Worm (Caenorhabditis elegans) whole organism, L1 larva: Measurements from ENCODE around the gene cyp-33E1.

ENCODE experiments used
- F16B12.6 ChIP-seq: fragments of 150-350 bp; optimal IDR thresholded peaks from 2 replicates; lab custom pipeline; 2014; ENCODE audit warnings: missing biosample characterization, missing genetic modification characterization
- aly-2 ChIP-seq: fragments of 150-350 bp; optimal IDR thresholded peaks from 2 replicates; lab custom pipeline; 2014; ENCODE audit warnings: missing biosample characterization, missing genetic modification characterization
- blmp-1 ChIP-seq: fragments of 150-350 bp; optimal IDR thresholded peaks from 2 replicates; lab custom pipeline; 2014; ENCODE audit warnings: missing biosample characterization, missing genetic modification characterization
- ceh-8 ChIP-seq: fragments of 200-800 bp; sonication (Bioruptor generic); optimal IDR thresholded peaks from 2 replicates; lab custom pipeline; 2018; ENCODE audit warnings: mild to moderate bottlenecking, missing genetic modification characterization, moderate library complexity, missing compliant biosample characterization
- ceh-82 ChIP-seq, 3 experiments: fragments of 150-350 bp in 1 of 3; sonication (generic microtip) in 2 of 3; optimal IDR thresholded peaks; 2 replicates each; lab custom pipeline; 2014 to 2017; ENCODE audit warnings: missing biosample characterization in 3 of 3, missing genetic modification characterization in 3 of 3
- ceh-90 ChIP-seq: sonication (generic microtip); optimal IDR thresholded peaks from 2 replicates; lab custom pipeline; 2016; ENCODE audit warnings: missing genetic modification characterization, missing compliant biosample characterization
- dpl-1 ChIP-seq, 3 experiments: fragments of 150-350 bp in 2 of 3; sonication (generic microtip) in 1 of 3; optimal IDR thresholded peaks; 2 replicates each; lab custom pipeline; 2014 to 2017; ENCODE audit warnings: missing biosample characterization in 3 of 3, missing genetic modification characterization in 3 of 3, missing genetic modification reagents in 3 of 3
- efl-1 ChIP-seq, 4 experiments: fragments of 150-350 bp; optimal IDR thresholded peaks in 3 of 4; peaks in 1 of 4; 1 replicate in 1 of 4; 2 replicates in 3 of 4; lab custom pipeline; 2014; ENCODE audit warnings: missing biosample characterization in 2 of 4, missing genetic modification characterization in 2 of 4, missing genetic modification reagents in 2 of 4
- egl-13 ChIP-seq: sonication (generic microtip); optimal IDR thresholded peaks from 2 replicates; lab custom pipeline; 2016; ENCODE audit warnings: missing genotype, missing genetic modification reagents, missing genetic modification characterization, missing compliant biosample characterization
- elt-3 ChIP-seq, 6 experiments: fragments of 150-350 bp in 1 of 6; sonication (generic microtip); optimal IDR thresholded peaks; 2 replicates each; lab custom pipeline; 2017 to 2018; ENCODE audit warnings: missing biosample characterization in 6 of 6, missing genetic modification characterization in 6 of 6, inconsistent platforms in 1 of 6
- ets-5 ChIP-seq: fragments of 200-800 bp; sonication (Bioruptor generic); IDR thresholded peaks from 2 replicates; pipeline ENCODE4 v1.3.6; 2022; ENCODE audit warnings: missing genetic modification characterization, missing compliant biosample characterization
- fkh-10 ChIP-seq: sonication (generic microtip); optimal IDR thresholded peaks from 2 replicates; lab custom pipeline; 2017; ENCODE audit warnings: missing biosample characterization, missing genetic modification reagents, missing genetic modification characterization
- fkh-4 ChIP-seq: sonication (generic microtip); optimal IDR thresholded peaks from 2 replicates; lab custom pipeline; 2016; ENCODE audit warnings: missing compliant biosample characterization, missing genetic modification characterization, borderline replicate concordance
- fos-1 ChIP-seq: fragments of 150-350 bp; optimal IDR thresholded peaks from 2 replicates; lab custom pipeline; 2014; ENCODE audit warnings: missing biosample characterization, missing genetic modification characterization
- grh-1 ChIP-seq: fragments of 200-800 bp; sonication (Bioruptor generic); IDR thresholded peaks from 2 replicates; pipeline ENCODE4 v1.3.6; 2022; ENCODE audit warnings: missing genetic modification reagents, missing genetic modification characterization, missing compliant biosample characterization
- hlh-17 ChIP-seq: fragments of 200-800 bp; sonication (Bioruptor generic); optimal IDR thresholded peaks from 2 replicates; lab custom pipeline; 2018; ENCODE audit warnings: missing genetic modification characterization, mild to moderate bottlenecking, missing compliant biosample characterization, moderate library complexity, borderline replicate concordance
- hpl-2 ChIP-seq: fragments of 150-350 bp; optimal IDR thresholded peaks from 2 replicates; lab custom pipeline; 2014; ENCODE audit warnings: missing biosample characterization, missing genetic modification reagents, missing genetic modification characterization
- irx-1 ChIP-seq: sonication (generic microtip); optimal IDR thresholded peaks from 2 replicates; lab custom pipeline; 2016; ENCODE audit warnings: missing genetic modification characterization, missing compliant biosample characterization
- isw-1 ChIP-seq: fragments of 200-800 bp; sonication (Bioruptor generic); IDR thresholded peaks from 2 replicates; pipeline ENCODE4 v1.3.6; 2022; ENCODE audit warnings: missing genetic modification characterization, missing compliant biosample characterization
- jun-1 ChIP-seq: fragments of 150-350 bp; optimal IDR thresholded peaks from 2 replicates; lab custom pipeline; 2014; ENCODE audit warnings: missing biosample characterization, missing genetic modification reagents, missing genetic modification characterization
- lin-13 ChIP-seq: fragments of 150-350 bp; optimal IDR thresholded peaks from 2 replicates; lab custom pipeline; 2014; ENCODE audit warnings: missing biosample characterization, missing genetic modification reagents, missing genetic modification characterization
- lin-14 ChIP-seq: fragments of 200-800 bp; sonication (Bioruptor generic); optimal IDR thresholded peaks from 2 replicates; lab custom pipeline; 2018; ENCODE audit warnings: mild to moderate bottlenecking, missing genetic modification characterization, moderate library complexity, missing compliant biosample characterization
- lin-35 ChIP-seq, 2 experiments: fragments of 150-350 bp; optimal IDR thresholded peaks; 2 replicates each; lab custom pipeline; 2014; ENCODE audit warnings: missing biosample characterization in 2 of 2, missing genetic modification characterization in 2 of 2, missing genetic modification reagents in 2 of 2
- lir-3 ChIP-seq: sonication (generic microtip); optimal IDR thresholded peaks from 2 replicates; lab custom pipeline; 2016; ENCODE audit warnings: mild to moderate bottlenecking, missing genetic modification characterization, moderate library complexity, missing compliant biosample characterization; ENCODE audit not compliant: poor library complexity
- lsy-2 ChIP-seq, 2 experiments: fragments of 150-350 bp; optimal IDR thresholded peaks; 2 replicates each; lab custom pipeline; 2014; ENCODE audit warnings: missing biosample characterization in 2 of 2, missing genetic modification characterization in 2 of 2
- mdl-1 ChIP-seq, 2 experiments: fragments of 150-350 bp; optimal IDR thresholded peaks; 2 replicates each; lab custom pipeline; 2014 to 2017; ENCODE audit warnings: missing biosample characterization in 2 of 2, missing genetic modification characterization in 2 of 2, inconsistent platforms in 1 of 2
- mep-1 ChIP-seq: fragments of 150-350 bp; optimal IDR thresholded peaks from 2 replicates; lab custom pipeline; 2014; ENCODE audit warnings: missing biosample characterization, missing genetic modification characterization
- nhr-11 ChIP-seq: fragments of 150-350 bp; optimal IDR thresholded peaks from 2 replicates; lab custom pipeline; 2014; ENCODE audit warnings: missing biosample characterization, missing genetic modification characterization
- nhr-12 ChIP-seq: sonication (generic microtip); optimal IDR thresholded peaks from 2 replicates; lab custom pipeline; 2017; ENCODE audit warnings: missing biosample characterization, missing genetic modification characterization
- nhr-28 ChIP-seq: fragments of 150-350 bp; optimal IDR thresholded peaks from 2 replicates; lab custom pipeline; 2014; ENCODE audit warnings: missing biosample characterization, missing genetic modification characterization
- nhr-47 ChIP-seq: sonication (generic microtip); optimal IDR thresholded peaks from 2 replicates; lab custom pipeline; 2016; ENCODE audit warnings: mild to moderate bottlenecking, missing genetic modification characterization, moderate library complexity, missing compliant biosample characterization
- nhr-71 ChIP-seq: sonication (generic microtip); optimal IDR thresholded peaks from 2 replicates; lab custom pipeline; 2016; ENCODE audit warnings: mild to moderate bottlenecking, missing genetic modification characterization, moderate library complexity, missing compliant biosample characterization
- rnt-1 ChIP-seq: sonication (generic microtip); optimal IDR thresholded peaks from 2 replicates; lab custom pipeline; 2016; ENCODE audit warnings: mild to moderate bottlenecking, missing genetic modification characterization, moderate library complexity, missing compliant biosample characterization
- snpc-4 ChIP-seq: fragments of 150-350 bp; optimal IDR thresholded peaks from 2 replicates; lab custom pipeline; 2014; ENCODE audit warnings: missing biosample characterization, missing genetic modification characterization
- snu-23 ChIP-seq: sonication (generic microtip); optimal IDR thresholded peaks from 2 replicates; lab custom pipeline; 2016; ENCODE audit warnings: missing genetic modification characterization, missing compliant biosample characterization
- sox-4 ChIP-seq: sonication (generic microtip); optimal IDR thresholded peaks from 2 replicates; lab custom pipeline; 2016; ENCODE audit warnings: missing genetic modification characterization, missing compliant biosample characterization
- sptf-1 ChIP-seq: fragments of 150-350 bp; optimal IDR thresholded peaks from 2 replicates; lab custom pipeline; 2014; ENCODE audit warnings: missing biosample characterization, missing genetic modification characterization
- sup-37 ChIP-seq: fragments of 200-800 bp; sonication (Bioruptor generic); optimal IDR thresholded peaks from 2 replicates; lab custom pipeline; 2018; ENCODE audit warnings: mild to moderate bottlenecking, missing genetic modification characterization, missing compliant biosample characterization
- unc-62 ChIP-seq: fragments of 150-350 bp; optimal IDR thresholded peaks from 2 replicates; lab custom pipeline; 2014; ENCODE audit warnings: missing biosample characterization, missing genetic modification reagents, missing genetic modification characterization
- unc-86 ChIP-seq: sonication (generic microtip); optimal IDR thresholded peaks from 2 replicates; lab custom pipeline; 2016; ENCODE audit warnings: missing genetic modification characterization, missing compliant biosample characterization
- xbp-1 ChIP-seq: sonication (generic microtip); optimal IDR thresholded peaks from 2 replicates; lab custom pipeline; 2016; ENCODE audit warnings: missing genetic modification characterization, missing compliant biosample characterization
- ztf-4 ChIP-seq: fragments of 150-350 bp; optimal IDR thresholded peaks from 2 replicates; lab custom pipeline; 2014; ENCODE audit warnings: missing biosample characterization, missing genetic modification characterization

cyp-33E1 gene

DNA sequence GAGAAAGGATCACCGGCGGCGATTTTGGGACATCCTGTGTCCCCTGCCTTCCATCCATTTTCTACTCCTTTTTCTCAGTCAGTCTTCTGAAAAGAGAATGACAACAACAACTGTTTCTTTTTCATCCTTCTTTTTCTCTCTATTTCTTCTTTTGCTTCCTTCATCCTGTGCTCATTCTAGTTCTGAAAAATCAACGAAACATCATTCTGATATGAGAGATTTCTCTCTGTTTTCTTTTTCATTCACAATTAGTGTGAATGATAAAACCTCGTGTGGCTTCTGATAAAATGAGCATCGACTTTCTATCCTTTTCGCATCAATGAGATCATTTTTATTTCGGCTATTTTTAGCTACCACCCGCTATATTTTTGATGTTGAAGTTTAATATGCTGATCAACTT lies 43.2 kb downstream of the cyp-33E1 start (continued):
- TF ChIP-seq lsy-2 (tag; optimal IDR thresholded peaks at IDR 0.05; lab: Kevin White, UChicago) (peak; percentile 59 to 71), nhr-12 (tag; lab: Kevin White, UChicago) (no peak), snpc-4 (tag; lab: Kevin White, UChicago) (no peak), xbp-1 (no peak), irx-1 (no peak), nhr-11 (peak; percentile 45), isw-1 (GFP tag; lab: Robert Waterston, UW) (no peak), nhr-28 (tag; lab: Kevin White, UChicago) (no peak), ets-5 (GFP tag; lab: Robert Waterston, UW) (no peak), sup-37 (GFP tag; lab: Kevin White, UChicago) (no peak), mdl-1 (tag; optimal IDR thresholded peaks at IDR 0.05; lab: Kevin White, UChicago) (no peak), hpl-2 (GFP tag; lab: Kevin White, UChicago) (no peak), snu-23 (GFP tag; lab: Kevin White, UChicago) (peak; percentile 57), nhr-71 (peak; percentile 89)

ce11 chrIV:8602877-8603276 lies 45.5 kb downstream of the cyp-33E1 start, which contains the start of gene Y59H11AR.10:
TSS of gene Y59H11AR.10 (plus strand) at chrIV:8603177.
- TF ChIP-seq ceh-82 (tag; optimal IDR thresholded peaks at IDR 0.05; lab: Kevin White, UChicago) (no peak), efl-1 (optimal IDR thresholded peaks at IDR 0.05; lab: Kevin White, UChicago) (no peak), efl-1 (GFP tag; optimal IDR thresholded peaks at IDR 0.05 in 1 of 2; lab: Kevin White, UChicago) (peak in 1 of 2 experiments; percentile 57)

- TF ChIP-seq blmp-1 (tag; lab: Kevin White, UChicago) (peak; percentile 47), snu-23 (GFP tag; lab: Kevin White, UChicago) (peak; percentile 17), lin-35 (GFP tag; optimal IDR thresholded peaks at IDR 0.05; lab: Kevin White, UChicago) (peak in 1 of 2 experiments; percentile 63), ceh-8 (GFP tag; lab: Kevin White, UChicago) (no peak), elt-3 (tag; optimal IDR thresholded peaks at IDR 0.05; lab: Kevin White, UChicago) (peak in 1 of 6 experiments; percentile 74), efl-1 (optimal IDR thresholded peaks at IDR 0.05; lab: Kevin White, UChicago) (no peak), efl-1 (GFP tag; optimal IDR thresholded peaks at IDR 0.05 in 1 of 2; lab: Kevin White, UChicago) (peak; percentile 15 to 94), lin-13 (GFP tag; lab: Kevin White, UChicago) (no peak), nhr-28 (tag; lab: Kevin White, UChicago) (no peak), xbp-1 (no peak), dpl-1 (GFP tag; optimal IDR thresholded peaks at IDR 0.05; lab: Kevin White, UChicago) (peak in 1 of 3 experiments; percentile 25)
Observed at ce11 chrIV:8600712-8601330, 47.6 kb downstream of the cyp-33E1 start, which contains the start of gene Y59H11AR.4. TSS of gene Y59H11AR.4 (minus strand) at chrIV:8600762.

DNA sequence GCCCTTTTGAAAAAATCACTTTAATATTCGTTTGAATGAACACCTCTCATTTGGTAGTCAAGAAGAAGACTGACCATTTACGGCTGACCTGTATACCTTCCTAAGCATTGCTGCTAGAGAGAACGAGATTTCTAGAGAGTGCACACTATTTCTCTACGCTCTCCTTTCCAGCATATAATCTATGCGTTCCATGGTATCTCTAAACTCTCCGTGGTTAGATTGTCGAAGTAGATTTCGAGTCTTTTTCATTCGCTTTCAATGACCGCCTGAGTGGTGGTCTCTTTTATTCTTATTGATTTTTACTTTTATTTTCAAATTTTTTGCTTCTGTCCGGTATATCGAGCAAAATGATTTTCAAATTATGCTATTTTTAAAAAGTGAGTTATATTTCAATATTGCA lies 50.9 kb downstream of the cyp-33E1 start:
- TF ChIP-seq fos-1 (no peak), grh-1 (GFP tag; lab: Robert Waterston, UW) (no peak), lin-35 (GFP tag; optimal IDR thresholded peaks at IDR 0.05; lab: Kevin White, UChicago) (peak; percentile 2 to 36), fkh-10 (GFP tag; lab: Kevin White, UChicago) (no peak), mdl-1 (tag; optimal IDR thresholded peaks at IDR 0.05; lab: Kevin White, UChicago) (peak in 1 of 2 experiments; percentile 4), nhr-12 (tag; lab: Kevin White, UChicago) (no peak), lin-13 (GFP tag; lab: Kevin White, UChicago) (no peak), ceh-82 (tag; optimal IDR thresholded peaks at IDR 0.05; lab: Kevin White, UChicago) (peak in 2 of 3 experiments; percentile 3 to 39), sup-37 (GFP tag; lab: Kevin White, UChicago) (no peak), ceh-8 (GFP tag; lab: Kevin White, UChicago) (no peak), mep-1 (tag; lab: Kevin White, UChicago) (peak; percentile 58), ceh-90 (tag; lab: Kevin White, UChicago) (no peak), dpl-1 (GFP tag; optimal IDR thresholded peaks at IDR 0.05; lab: Kevin White, UChicago) (peak in 1 of 3 experiments; percentile 21), rnt-1 (tag; lab: Kevin White, UChicago) (peak; percentile 38), hlh-17 (GFP tag; lab: Kevin White, UChicago) (no peak), lin-14 (GFP tag; lab: Kevin White, UChicago) (peak; percentile 62), hpl-2 (GFP tag; lab: Kevin White, UChicago) (no peak), jun-1 (tag; lab: Kevin White, UChicago) (no peak), lsy-2 (tag; optimal IDR thresholded peaks at IDR 0.05; lab: Kevin White, UChicago) (peak; percentile 29 to 58), F16B12.6 (tag; lab: Kevin White, UChicago) (no peak), lir-3 (peak; percentile 0), sox-4 (tag; lab: Kevin White, UChicago) (no peak), unc-86 (tag; lab: Kevin White, UChicago) (no peak), xbp-1 (no peak), nhr-47 (tag; lab: Kevin White, UChicago) (peak; percentile 10), aly-2 (no peak), fkh-4 (tag; lab: Kevin White, UChicago) (no peak), ztf-4 (no peak), sptf-1 (no peak), egl-13 (tag; lab: Kevin White, UChicago) (no peak), unc-62 (no peak)
